Fruit fly (Drosophila melanogaster) whole organism, adult: ENCODE measurements around the gene Pits.

Experiments
- CG11617 ChIP-seq: fragments of 200-800 bp; sonication (Bioruptor generic); optimal IDR thresholded peaks from 2 replicates; lab custom pipeline; 2017; ENCODE audit warnings: mild to moderate bottlenecking, missing biosample characterization, missing genetic modification reagents, missing genetic modification characterization
- CG14711 ChIP-seq: fragments of 200-800 bp; sonication (Bioruptor generic); optimal IDR thresholded peaks from 2 replicates; lab custom pipeline; 2018; ENCODE audit warnings: missing biosample characterization, mild to moderate bottlenecking, missing genetic modification characterization, moderate library complexity
- CG33017 ChIP-seq: fragments of 200-800 bp; sonication (Bioruptor generic); optimal IDR thresholded peaks from 2 replicates; lab custom pipeline; 2018; ENCODE audit warnings: missing biosample characterization, mild to moderate bottlenecking, missing genetic modification characterization, moderate library complexity
- CG5204 ChIP-seq: fragments of 200-800 bp; sonication (Bioruptor generic); optimal IDR thresholded peaks from 2 replicates; lab custom pipeline; 2016; ENCODE audit warnings: missing biosample characterization, missing genetic modification characterization
- CG7045 ChIP-seq: fragments of 200-800 bp; sonication (Bioruptor generic); optimal IDR thresholded peaks from 2 replicates; lab custom pipeline; 2017; ENCODE audit warnings: missing biosample characterization, mild to moderate bottlenecking, missing genetic modification characterization
- Crg-1 ChIP-seq: fragments of 200-800 bp; sonication (Bioruptor generic); optimal IDR thresholded peaks from 2 replicates; lab custom pipeline; 2016; ENCODE audit warnings: missing biosample characterization, missing genetic modification characterization
- Hr96 ChIP-seq: fragments of 200-800 bp; sonication (Bioruptor generic); optimal IDR thresholded peaks from 2 replicates; lab custom pipeline; 2016; ENCODE audit warnings: missing biosample characterization, missing genetic modification characterization
- cic ChIP-seq: fragments of 200-800 bp; sonication (Bioruptor generic); optimal IDR thresholded peaks from 2 replicates; lab custom pipeline; 2017; ENCODE audit warnings: missing biosample characterization, mild to moderate bottlenecking, missing genetic modification characterization, moderate library complexity
- cnc ChIP-seq, 2 experiments: fragments of >200 bp; optimal IDR thresholded peaks; 2 replicates each; lab custom pipeline; 2017
- ovo ChIP-seq: fragments of 200-800 bp; sonication (Bioruptor generic); optimal IDR thresholded peaks from 2 replicates; lab custom pipeline; 2016; ENCODE audit warnings: missing biosample characterization, missing genetic modification characterization
- tj ChIP-seq: fragments of 200-800 bp; sonication (Bioruptor generic); optimal IDR thresholded peaks from 3 replicates; lab custom pipeline; 2017; ENCODE audit warnings: missing biosample characterization, mild to moderate bottlenecking, missing genetic modification characterization, moderate library complexity
- toe ChIP-seq: fragments of 200-800 bp; sonication (Bioruptor generic); optimal IDR thresholded peaks from 2 replicates; lab custom pipeline; 2016; ENCODE audit warnings: missing biosample characterization, missing genetic modification characterization

dm6 chrX:12582661-12582983, 371 bp downstream of the Pits start:
- TF ChIP-seq tj (GFP tag; lab: Kevin White, UChicago) (no peak), toe (GFP tag; lab: Kevin White, UChicago) (no peak), CG5204 (GFP tag; lab: Kevin White, UChicago) (no peak), Hr96 (GFP tag; lab: Kevin White, UChicago) (no peak), CG11617 (no peak), Crg-1 (no peak), cnc (optimal IDR thresholded peaks at IDR 0.05; lab: Kevin White, UChicago) (no peak), ovo (GFP tag; lab: Kevin White, UChicago) (no peak), CG14711 (tag; lab: Kevin White, UChicago) (no peak), CG7045 (no peak), CG33017 (no peak), cic (no peak)
